Worm (Caenorhabditis elegans) whole organism, mixed stage, embryonic: ENCODE data around the gene grl-22.

Source experiments
- bed-3 ChIP-seq: fragments of 200-800 bp; sonication (Bioruptor generic); optimal IDR thresholded peaks from 3 replicates; lab custom pipeline; 2018; ENCODE audit warnings: mild to moderate bottlenecking, missing genetic modification characterization, moderate library complexity, missing compliant biosample characterization
- blmp-1 ChIP-seq: fragments of 150-350 bp; optimal IDR thresholded peaks from 2 replicates; lab custom pipeline; 2014; ENCODE audit warnings: missing biosample characterization, missing genetic modification characterization
- ceh-39 ChIP-seq: fragments of 150-350 bp; optimal IDR thresholded peaks from 2 replicates; lab custom pipeline; 2014; ENCODE audit warnings: missing biosample characterization, missing genetic modification characterization
- ceh-43 ChIP-seq: fragments of 200-800 bp; sonication (Bioruptor generic); optimal IDR thresholded peaks from 2 replicates; lab custom pipeline; 2018; ENCODE audit warnings: mild to moderate bottlenecking, missing genetic modification characterization, moderate library complexity, missing compliant biosample characterization
- ceh-83 ChIP-seq: fragments of 200-800 bp; sonication (Bioruptor generic); optimal IDR thresholded peaks from 2 replicates; lab custom pipeline; 2018; ENCODE audit warnings: mild to moderate bottlenecking, missing genetic modification characterization, missing compliant biosample characterization
- ces-1 ChIP-seq: fragments of 150-350 bp; optimal IDR thresholded peaks from 2 replicates; lab custom pipeline; 2014; ENCODE audit warnings: missing biosample characterization, missing genetic modification reagents, missing genetic modification characterization
- cnd-1 ChIP-seq: fragments of 200-800 bp; sonication (Bioruptor generic); optimal IDR thresholded peaks from 2 replicates; lab custom pipeline; 2018; ENCODE audit warnings: mild to moderate bottlenecking, missing genetic modification characterization, missing compliant biosample characterization
- drap-1 ChIP-seq: fragments of 200-800 bp; sonication (Bioruptor generic); optimal IDR thresholded peaks from 3 replicates; lab custom pipeline; 2018; ENCODE audit warnings: mild to moderate bottlenecking, missing genetic modification characterization, missing compliant biosample characterization
- elt-1 ChIP-seq: sonication (generic microtip); optimal IDR thresholded peaks from 2 replicates; lab custom pipeline; 2017; ENCODE audit warnings: missing genetic modification characterization, mild to moderate bottlenecking, missing compliant biosample characterization, antibody characterized with exemption, moderate library complexity, borderline replicate concordance; ENCODE audit not compliant: insufficient read depth
- elt-3 ChIP-seq: fragments of 150-350 bp; optimal IDR thresholded peaks from 2 replicates; lab custom pipeline; 2014; ENCODE audit warnings: missing biosample characterization, missing genetic modification characterization
- flh-1 ChIP-seq: fragments of 200-800 bp; sonication (Bioruptor generic); optimal IDR thresholded peaks from 2 replicates; lab custom pipeline; 2018; ENCODE audit warnings: mild to moderate bottlenecking, missing genetic modification characterization, moderate library complexity, missing compliant biosample characterization
- ham-2 ChIP-seq: fragments of 200-800 bp; sonication (Bioruptor generic); optimal IDR thresholded peaks from 2 replicates; lab custom pipeline; 2018; ENCODE audit warnings: mild to moderate bottlenecking, missing genetic modification characterization, missing compliant biosample characterization
- hlh-1 ChIP-seq: fragments of 150-350 bp; optimal IDR thresholded peaks from 2 replicates; lab custom pipeline; 2014; ENCODE audit warnings: missing biosample characterization, missing genetic modification reagents, missing genetic modification characterization
- lin-32 ChIP-seq: fragments of 200-800 bp; sonication (Bioruptor generic); optimal IDR thresholded peaks from 2 replicates; lab custom pipeline; 2018; ENCODE audit warnings: mild to moderate bottlenecking, missing genetic modification characterization, missing compliant biosample characterization
- lsy-2 ChIP-seq: fragments of 150-350 bp; optimal IDR thresholded peaks from 2 replicates; lab custom pipeline; 2014; ENCODE audit warnings: missing biosample characterization, missing genetic modification characterization
- mab-5 ChIP-seq: fragments of 150-350 bp; optimal IDR thresholded peaks from 2 replicates; lab custom pipeline; 2014; ENCODE audit warnings: missing biosample characterization, missing genetic modification characterization
- mep-1 ChIP-seq: fragments of 150-350 bp; optimal IDR thresholded peaks from 2 replicates; lab custom pipeline; 2017; ENCODE audit warnings: missing biosample characterization, missing genetic modification reagents, missing genetic modification characterization, inconsistent platforms
- nhr-2 ChIP-seq: fragments of 150-350 bp; optimal IDR thresholded peaks from 2 replicates; lab custom pipeline; 2014; ENCODE audit warnings: missing biosample characterization, missing genetic modification characterization
- nhr-237 ChIP-seq: fragments of 150-350 bp; optimal IDR thresholded peaks from 2 replicates; lab custom pipeline; 2014; ENCODE audit warnings: missing biosample characterization, missing genetic modification characterization
- nhr-28 ChIP-seq: fragments of 150-350 bp; optimal IDR thresholded peaks from 2 replicates; lab custom pipeline; 2014; ENCODE audit warnings: missing biosample characterization, missing genetic modification characterization
- nhr-76 ChIP-seq: sonication (generic microtip); optimal IDR thresholded peaks from 2 replicates; lab custom pipeline; 2017; ENCODE audit warnings: missing biosample characterization, missing genetic modification characterization
- pha-4 ChIP-seq: fragments of 150-350 bp; optimal IDR thresholded peaks from 2 replicates; lab custom pipeline; 2018; ENCODE audit warnings: missing biosample characterization, missing genetic modification reagents, missing genetic modification characterization
- sem-2 ChIP-seq: fragments of 200-800 bp; sonication (Bioruptor generic); optimal IDR thresholded peaks from 2 replicates; lab custom pipeline; 2018; ENCODE audit warnings: mild to moderate bottlenecking, missing genetic modification characterization, missing compliant biosample characterization
- snpc-4 ChIP-seq: fragments of 150-350 bp; optimal IDR thresholded peaks from 2 replicates; lab custom pipeline; 2014; ENCODE audit warnings: missing biosample characterization, missing genetic modification characterization
- sptf-1 ChIP-seq: sonication (generic microtip); optimal IDR thresholded peaks from 2 replicates; lab custom pipeline; 2017; ENCODE audit warnings: mild to moderate bottlenecking, missing genetic modification characterization, moderate library complexity, missing compliant biosample characterization
- tbx-8 ChIP-seq: fragments of 200-800 bp; sonication (Bioruptor generic); optimal IDR thresholded peaks from 2 replicates; lab custom pipeline; 2018; ENCODE audit warnings: mild to moderate bottlenecking, missing genetic modification characterization, moderate library complexity, missing compliant biosample characterization
- unc-120 ChIP-seq: sonication (generic microtip); optimal IDR thresholded peaks from 2 replicates; lab custom pipeline; 2017; ENCODE audit warnings: missing genetic modification characterization, missing compliant biosample characterization; ENCODE audit not compliant: poor library complexity, severe bottlenecking
- unc-39 ChIP-seq: fragments of 150-350 bp; optimal IDR thresholded peaks from 2 replicates; lab custom pipeline; 2014; ENCODE audit warnings: missing biosample characterization, missing genetic modification characterization
- zip-8 ChIP-seq: fragments of 150-350 bp; optimal IDR thresholded peaks from 2 replicates; lab custom pipeline; 2014; ENCODE audit warnings: missing biosample characterization, missing genetic modification characterization
- ztf-11 ChIP-seq: fragments of 150-350 bp; optimal IDR thresholded peaks from 2 replicates; lab custom pipeline; 2014; ENCODE audit warnings: missing biosample characterization, missing genetic modification characterization

The grl-22 gene

DNA sequence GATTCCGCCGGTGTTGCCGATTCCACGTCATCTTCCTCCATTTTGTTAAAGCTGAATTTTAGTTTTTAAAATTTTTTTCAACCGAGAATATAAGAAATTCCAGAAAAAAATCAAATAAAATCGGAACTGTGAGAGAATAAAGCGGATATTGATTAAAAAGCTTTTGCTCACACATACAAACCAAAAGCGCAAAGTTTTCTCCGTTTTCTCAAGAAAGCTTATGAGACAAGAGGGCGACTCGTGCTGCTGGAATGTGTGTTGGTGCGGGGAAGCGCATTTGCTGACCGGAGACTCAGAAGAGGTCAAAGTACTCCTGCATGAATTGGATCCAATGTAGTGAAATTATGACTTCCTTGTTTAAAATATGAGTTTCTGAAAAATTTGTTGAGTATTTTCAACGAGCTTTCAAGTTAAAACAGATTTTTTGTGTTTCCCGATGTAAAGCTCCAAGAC, 33.9 kb downstream of the grl-22 start, which contains the start of gene paqr-2:
paqr-2 (minus strand) TSS at position 51 of the 453 bp plus-strand sequence.
- TF ChIP-seq lsy-2 (peak; percentile 31), sptf-1 (tag; lab: Kevin White, UChicago) (no peak), blmp-1 (tag; lab: Kevin White, UChicago) (no peak)

ce11 chrIII:5375001-5375532, 38.7 kb downstream of the grl-22 start:
- no peak for TF ChIP-seq flh-1 (GFP tag; lab: Kevin White, UChicago)

ce11 chrIII:5373715-5374114, 40.1 kb downstream of the grl-22 start:
- TF ChIP-seq ces-1 (peak; percentile 6), mep-1 (no peak)

- TF ChIP-seq ztf-11 (tag; lab: Kevin White, UChicago) (no peak), unc-39 (tag; lab: Kevin White, UChicago) (no peak), bed-3 (no peak), zip-8 (tag; lab: Kevin White, UChicago) (no peak), elt-1 (tag; lab: Kevin White, UChicago) (no peak), nhr-76 (no peak), nhr-2 (tag; lab: Kevin White, UChicago) (no peak), drap-1 (GFP tag; lab: Kevin White, UChicago) (no peak), flh-1 (GFP tag; lab: Kevin White, UChicago) (no peak), elt-3 (tag; lab: Kevin White, UChicago) (no peak), ceh-43 (GFP tag; lab: Kevin White, UChicago) (no peak), ceh-83 (GFP tag; lab: Kevin White, UChicago) (no peak), blmp-1 (tag; lab: Kevin White, UChicago) (no peak), snpc-4 (tag; lab: Kevin White, UChicago) (no peak), cnd-1 (tag; lab: Kevin White, UChicago) (no peak), ces-1 (no peak), lin-32 (no peak), tbx-8 (no peak), ham-2 (GFP tag; lab: Kevin White, UChicago) (no peak), mep-1 (no peak)
Measured at ce11 chrIII:5372884-5373283, 40.9 kb downstream of the grl-22 start.

- TF ChIP-seq nhr-2 (tag; lab: Kevin White, UChicago) = no peak
- no peak for TF ChIP-seq pha-4 (tag; lab: Kevin White, UChicago)
- TF ChIP-seq lsy-2 = no peak
- TF ChIP-seq hlh-1 (tag; lab: Kevin White, UChicago) = no peak
- TF ChIP-seq ceh-39 (tag; lab: Kevin White, UChicago) = no peak
- TF ChIP-seq tbx-8 = no peak
- TF ChIP-seq mab-5 (tag; lab: Kevin White, UChicago) = no peak
- no peak for TF ChIP-seq lin-32
- no peak for TF ChIP-seq nhr-28
- TF ChIP-seq bed-3 = no peak
- TF ChIP-seq ham-2 (GFP tag; lab: Kevin White, UChicago) = no peak
- no peak for TF ChIP-seq sem-2 (GFP tag; lab: Kevin White, UChicago)
- TF ChIP-seq nhr-237 = no peak
- no peak for TF ChIP-seq ces-1
- TF ChIP-seq ceh-43 (GFP tag; lab: Kevin White, UChicago) = no peak
- no peak for TF ChIP-seq nhr-76
- TF ChIP-seq mep-1 = no peak
- TF ChIP-seq unc-120 (tag; lab: Kevin White, UChicago) = no peak
Measured at ce11 chrIII:5371226-5371926, 42.4 kb downstream of the grl-22 start, which contains the start of gene szy-2. Gene szy-2, minus strand, starts transcription at chrIII:5371276.
